Fruit fly (Drosophila melanogaster) whole organism, embryonic: ENCODE results near the gene mRpL15.

Source experiments
- Adf1 ChIP-seq: fragments of 200-800 bp; sonication (Bioruptor generic); IDR thresholded peaks from 2 replicates; pipeline ENCODE4 v1.3.6; 2022; ENCODE audit warnings: missing biosample characterization, missing genetic modification characterization
- Antp ChIP-seq: fragments of 200-800 bp; sonication (Bioruptor generic); optimal IDR thresholded peaks from 3 replicates; lab custom pipeline; 2016; ENCODE audit warnings: missing biosample characterization, missing genetic modification characterization
- Atf3 ChIP-seq: fragments of 200-800 bp; sonication (Bioruptor generic); optimal IDR thresholded peaks from 3 replicates; lab custom pipeline; 2016; ENCODE audit warnings: missing biosample characterization, missing genetic modification characterization
- Awh ChIP-seq: fragments of 200-800 bp; sonication (Bioruptor generic); IDR thresholded peaks from 2 replicates; pipeline ENCODE4, ENCODE4 v1.3.6; 2022; ENCODE audit warnings: missing biosample characterization, missing genetic modification characterization
- CG12236 ChIP-seq: fragments of 200-800 bp; sonication (Bioruptor generic); optimal IDR thresholded peaks from 2 replicates; lab custom pipeline; 2016; ENCODE audit warnings: missing biosample characterization, missing genetic modification characterization
- CG13123 ChIP-seq: fragments of 200-800 bp; sonication (Bioruptor generic); optimal IDR thresholded peaks from 2 replicates; lab custom pipeline; 2016; ENCODE audit warnings: missing biosample characterization, missing genetic modification characterization
- CG13775 ChIP-seq: fragments of 200-800 bp; sonication (Bioruptor generic); optimal IDR thresholded peaks from 3 replicates; lab custom pipeline; 2017; ENCODE audit warnings: missing biosample characterization, mild to moderate bottlenecking, missing genetic modification characterization
- CG1603 ChIP-seq: fragments of 200-800 bp; sonication (Bioruptor generic); optimal IDR thresholded peaks from 2 replicates; lab custom pipeline; 2019; ENCODE audit warnings: missing biosample characterization, mild to moderate bottlenecking, missing genetic modification characterization, moderate library complexity
- CG16863 ChIP-seq: fragments of 200-800 bp; sonication (Bioruptor generic); optimal IDR thresholded peaks from 3 replicates; lab custom pipeline; 2016; ENCODE audit warnings: missing biosample characterization, missing genetic modification characterization
- CG17568 ChIP-seq: fragments of 200-800 bp; sonication (Bioruptor generic); optimal IDR thresholded peaks from 2 replicates; lab custom pipeline; 2018; ENCODE audit warnings: missing biosample characterization, mild to moderate bottlenecking, missing genetic modification characterization, moderate library complexity
- CG1832 ChIP-seq: fragments of 200-800 bp; sonication (Bioruptor generic); optimal IDR thresholded peaks from 2 replicates; lab custom pipeline; 2017; ENCODE audit warnings: missing biosample characterization, mild to moderate bottlenecking, missing genetic modification characterization, inconsistent platforms
- CG3847 ChIP-seq: fragments of 200-800 bp; sonication (Bioruptor generic); IDR thresholded peaks from 2 replicates; pipeline ENCODE4 v1.3.6; 2022; ENCODE audit warnings: missing biosample characterization, missing genetic modification characterization
- CG4282 ChIP-seq: fragments of 200-800 bp; sonication (Bioruptor generic); optimal IDR thresholded peaks from 2 replicates; lab custom pipeline; 2016; ENCODE audit warnings: missing biosample characterization, missing genetic modification characterization
- CG4328 ChIP-seq: fragments of 200-800 bp; sonication (Bioruptor generic); optimal IDR thresholded peaks from 3 replicates; lab custom pipeline; 2017; ENCODE audit warnings: missing biosample characterization, missing genetic modification reagents, missing genetic modification characterization
- CG4730 ChIP-seq: fragments of 200-800 bp; sonication (Bioruptor generic); IDR thresholded peaks from 2 replicates; pipeline ENCODE4 v1.3.6; 2022; ENCODE audit warnings: missing biosample characterization, missing genetic modification characterization
- CG6854 ChIP-seq: fragments of 200-800 bp; sonication (Bioruptor generic); optimal IDR thresholded peaks from 3 replicates; lab custom pipeline; 2017; ENCODE audit warnings: missing biosample characterization, mild to moderate bottlenecking, missing genetic modification characterization
- CG7928 ChIP-seq: fragments of 200-800 bp; sonication (Bioruptor generic); optimal IDR thresholded peaks from 2 replicates; lab custom pipeline; 2017; ENCODE audit warnings: missing biosample characterization, mild to moderate bottlenecking, missing genetic modification characterization
- CG8290 ChIP-seq, 3 experiments: fragments of 200-800 bp; sonication (Bioruptor generic); optimal IDR thresholded peaks; 2 replicates each; lab custom pipeline; 2016 to 2019; ENCODE audit warnings: missing biosample characterization in 3 of 3, missing genetic modification characterization in 3 of 3, mild to moderate bottlenecking in 2 of 3, moderate library complexity in 1 of 3
- CG8765 ChIP-seq: fragments of 200-800 bp; sonication (Bioruptor generic); IDR thresholded peaks from 2 replicates; pipeline ENCODE4 v1.3.6; 2022; ENCODE audit warnings: missing biosample characterization, missing genetic modification characterization
- Dll ChIP-seq: fragments of 200-800 bp; sonication (Bioruptor generic); IDR thresholded peaks from 4 replicates; pipeline ENCODE4 v1.3.6; 2022; ENCODE audit warnings: missing biosample characterization, missing genetic modification characterization; ENCODE audit not compliant: partially characterized antibody
- HLH4C ChIP-seq: fragments of 200-800 bp; sonication (Bioruptor generic); IDR thresholded peaks from 3 replicates; pipeline ENCODE4 v1.3.6; 2022; ENCODE audit warnings: missing biosample characterization, missing genetic modification characterization; ENCODE audit not compliant: partially characterized antibody
- HmgZ ChIP-seq: fragments of 200-800 bp; sonication (Bioruptor generic); optimal IDR thresholded peaks from 2 replicates; lab custom pipeline; 2018; ENCODE audit warnings: missing biosample characterization, mild to moderate bottlenecking, missing genetic modification characterization
- Hr39 ChIP-seq: fragments of >200 bp; optimal IDR thresholded peaks from 2 replicates; lab custom pipeline; 2017
- Lpt ChIP-seq: fragments of >200 bp; optimal IDR thresholded peaks from 2 replicates; lab custom pipeline; 2018; ENCODE audit warnings: missing biosample characterization, missing genetic modification characterization
- MESR4 ChIP-seq: fragments of 200-800 bp; sonication (Bioruptor generic); optimal IDR thresholded peaks from 2 replicates; lab custom pipeline; 2018; ENCODE audit warnings: missing biosample characterization, mild to moderate bottlenecking, missing genetic modification characterization, moderate library complexity
- Meics ChIP-seq: fragments of 200-800 bp; sonication (Bioruptor generic); optimal IDR thresholded peaks from 2 replicates; lab custom pipeline; 2017; ENCODE audit warnings: missing biosample characterization, mild to moderate bottlenecking, missing genetic modification characterization
- Mrtf ChIP-seq: fragments of 200-800 bp; sonication (Bioruptor generic); IDR thresholded peaks from 3 replicates; pipeline ENCODE4 v1.3.6; 2022; ENCODE audit warnings: missing biosample characterization, missing genetic modification characterization
- Myb ChIP-seq: fragments of 200-800 bp; sonication (Bioruptor generic); optimal IDR thresholded peaks from 2 replicates; lab custom pipeline; 2016; ENCODE audit warnings: missing biosample characterization, missing genetic modification characterization
- NFAT ChIP-seq: fragments of 200-800 bp; sonication (Bioruptor generic); IDR thresholded peaks from 2 replicates; pipeline ENCODE4 v1.3.6; 2022; ENCODE audit warnings: missing biosample characterization, missing genetic modification characterization
- Six4 ChIP-seq: fragments of 200-800 bp; sonication (Bioruptor generic); optimal IDR thresholded peaks from 2 replicates; lab custom pipeline; 2016; ENCODE audit warnings: missing biosample characterization, missing genetic modification characterization
- Sox102F ChIP-seq: fragments of 200-800 bp; sonication (Bioruptor generic); optimal IDR thresholded peaks from 2 replicates; lab custom pipeline; 2018; ENCODE audit warnings: missing biosample characterization, mild to moderate bottlenecking, missing genetic modification characterization, moderate library complexity
- Spps ChIP-seq: fragments of 200-800 bp; sonication (Bioruptor generic); optimal IDR thresholded peaks from 2 replicates; lab custom pipeline; 2018; ENCODE audit warnings: missing biosample characterization, mild to moderate bottlenecking, missing genetic modification characterization
- ato ChIP-seq: fragments of 200-800 bp; sonication (Bioruptor generic); IDR thresholded peaks from 2 replicates; pipeline ENCODE4 v1.3.6; 2022; ENCODE audit warnings: missing biosample characterization, missing genetic modification characterization; ENCODE audit not compliant: partially characterized antibody
- az2 ChIP-seq: fragments of 200-800 bp; sonication (Bioruptor generic); optimal IDR thresholded peaks from 3 replicates; lab custom pipeline; 2016; ENCODE audit warnings: missing biosample characterization, missing genetic modification characterization
- chn ChIP-seq: fragments of 200-800 bp; sonication (Bioruptor generic); optimal IDR thresholded peaks from 2 replicates; lab custom pipeline; 2016; ENCODE audit warnings: missing biosample characterization, missing genetic modification characterization
- crp ChIP-seq, 2 experiments: fragments of 200-800 bp; sonication (Bioruptor generic); optimal IDR thresholded peaks; 2 replicates in 1 of 2; 3 replicates in 1 of 2; lab custom pipeline; 2017; ENCODE audit warnings: missing biosample characterization in 2 of 2, missing genetic modification characterization in 2 of 2, mild to moderate bottlenecking in 1 of 2, moderate library complexity in 1 of 2
- en ChIP-seq: fragments of 200-800 bp; sonication (Bioruptor generic); optimal IDR thresholded peaks from 2 replicates; lab custom pipeline; 2016; ENCODE audit warnings: missing biosample characterization, missing genetic modification characterization
- fd3F ChIP-seq: fragments of 200-800 bp; sonication (Bioruptor generic); optimal IDR thresholded peaks from 2 replicates; lab custom pipeline; 2018; ENCODE audit warnings: missing biosample characterization, mild to moderate bottlenecking, missing genetic modification characterization, moderate library complexity
- hbn ChIP-seq: fragments of 200-800 bp; sonication (Bioruptor generic); IDR thresholded peaks from 2 replicates; pipeline ENCODE4 v1.3.6; 2022; ENCODE audit warnings: missing biosample characterization, missing genetic modification characterization; ENCODE audit not compliant: partially characterized antibody
- kni ChIP-seq: fragments of 200-800 bp; sonication (Bioruptor generic); optimal IDR thresholded peaks from 3 replicates; lab custom pipeline; 2017; ENCODE audit warnings: mild to moderate bottlenecking, missing biosample characterization, missing genetic modification reagents, missing genetic modification characterization
- knrl ChIP-seq: fragments of 200-800 bp; sonication (Bioruptor generic); IDR thresholded peaks from 3 replicates; pipeline ENCODE4 v1.3.6; 2022; ENCODE audit warnings: missing biosample characterization, missing genetic modification characterization; ENCODE audit not compliant: partially characterized antibody
- lbe ChIP-seq: fragments of 200-800 bp; sonication (Bioruptor generic); optimal IDR thresholded peaks from 2 replicates; lab custom pipeline; 2016; ENCODE audit warnings: missing biosample characterization, mild to moderate bottlenecking, missing genetic modification characterization
- lmd ChIP-seq: fragments of 200-800 bp; sonication (Bioruptor generic); IDR thresholded peaks from 2 replicates; pipeline ENCODE4 v1.3.6; 2022; ENCODE audit warnings: missing biosample characterization, missing genetic modification characterization
- pfk ChIP-seq: fragments of 200-800 bp; sonication (Bioruptor generic); optimal IDR thresholded peaks from 2 replicates; lab custom pipeline; 2018; ENCODE audit warnings: missing biosample characterization, mild to moderate bottlenecking, missing genetic modification characterization, moderate library complexity
- shn ChIP-seq: fragments of 200-800 bp; sonication (Bioruptor generic); optimal IDR thresholded peaks from 3 replicates; lab custom pipeline; 2016; ENCODE audit warnings: missing biosample characterization, missing genetic modification characterization
- sna ChIP-seq: fragments of 200-800 bp; sonication (Bioruptor generic); IDR thresholded peaks from 2 replicates; pipeline ENCODE4 v1.3.6; 2022; ENCODE audit warnings: missing biosample characterization, missing genetic modification characterization; ENCODE audit not compliant: partially characterized antibody
- tll ChIP-seq, 2 experiments: fragments of 200-800 bp in 1 of 2; fragments of >200 bp in 1 of 2; sonication (Bioruptor generic) in 1 of 2; optimal IDR thresholded peaks; 2 replicates each; lab custom pipeline; 2017 to 2019; ENCODE audit warnings: missing biosample characterization in 2 of 2, missing genetic modification characterization in 2 of 2, mild to moderate bottlenecking in 1 of 2, moderate library complexity in 1 of 2
- z ChIP-seq: fragments of 200-800 bp; sonication (Bioruptor generic); IDR thresholded peaks from 3 replicates; pipeline ENCODE4 v1.3.6; 2022; ENCODE audit warnings: missing biosample characterization, missing genetic modification characterization

mRpL15 gene

DNA sequence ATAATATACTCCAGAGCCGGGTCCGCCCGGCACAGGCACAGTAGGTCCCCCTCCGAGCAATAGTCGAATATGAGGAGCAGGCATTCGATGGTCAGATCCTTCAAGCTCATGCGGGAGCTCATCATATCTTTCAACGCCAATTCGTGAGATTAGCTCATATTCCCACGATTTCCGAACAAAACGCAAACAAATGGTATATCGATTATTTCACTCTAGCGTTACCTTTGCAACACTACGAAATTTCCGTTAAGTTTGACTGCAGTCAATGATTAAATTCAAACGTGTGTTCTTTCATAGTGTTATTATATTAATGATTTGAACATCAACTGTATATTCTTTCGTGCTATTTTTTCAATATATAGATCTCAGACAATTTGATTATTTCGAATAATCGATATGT lies 42.7 kb downstream of the mRpL15 start, which contains the start of gene CG33969 (continued):
- TF ChIP-seq HLH4C (peak; percentile 14; the same call in 1 of the 3 replicates), NFAT (GFP tag; lab: Robert Waterston, UW) (no peak), Meics (GFP tag; lab: Kevin White, UChicago) (no peak), CG1832 (GFP tag; lab: Kevin White, UChicago) (no peak), CG17568 (GFP tag; lab: Kevin White, UChicago) (no peak), pfk (GFP tag; lab: Kevin White, UChicago) (no peak), en (GFP tag; lab: Kevin White, UChicago) (no peak), z (GFP tag; lab: Robert Waterston, UW) (no peak), az2 (no peak), CG13775 (no peak), knrl (GFP tag; lab: Robert Waterston, UW) (no peak), Hr39 (lab: Kevin White, UChicago) (no peak), Spps (tag; lab: Kevin White, UChicago) (no peak), MESR4 (peak; percentile 57), CG4328 (GFP tag; lab: Kevin White, UChicago) (no peak), kni (GFP tag; lab: Kevin White, UChicago) (no peak), Dll (GFP tag; lab: Robert Waterston, UW) (peak; percentile 39; the same call in 1 of the 4 replicates), CG3847 (GFP tag; lab: Robert Waterston, UW) (no peak), lbe (peak; percentile 21), CG4282 (GFP tag; lab: Kevin White, UChicago) (no peak), Awh (GFP tag; lab: Robert Waterston, UW) (no peak), Myb (GFP tag; lab: Kevin White, UChicago) (peak; percentile 96), Adf1 (GFP tag; lab: Robert Waterston, UW) (no peak), CG1603 (peak; percentile 66), Antp (GFP tag; lab: Kevin White, UChicago) (no peak), CG12236 (no peak), shn (GFP tag; lab: Kevin White, UChicago) (no peak), crp (GFP tag; optimal IDR thresholded peaks at IDR 0.05; lab: Kevin White, UChicago) (peak in 1 of 2 experiments; percentile 35), ato (GFP tag; lab: Robert Waterston, UW) (0 out of 2 replicates have a peak, but pooled peaks have one; percentile 26), CG16863 (GFP tag; lab: Kevin White, UChicago) (no peak), lmd (no peak), CG8765 (GFP tag; lab: Robert Waterston, UW) (no peak), CG4730 (GFP tag; lab: Robert Waterston, UW) (no peak), CG7928 (GFP tag; lab: Kevin White, UChicago) (no peak), tll (GFP tag; optimal IDR thresholded peaks at IDR 0.05; lab: Kevin White, UChicago) (no peak), chn (no peak), CG6854 (no peak), hbn (peak; percentile 32; the same call in 1 of the 2 replicates), fd3F (GFP tag; lab: Kevin White, UChicago) (no peak), Atf3 (GFP tag; lab: Kevin White, UChicago) (no peak), HmgZ (peak; percentile 28), Lpt (GFP tag; lab: Kevin White, UChicago) (no peak), Six4 (no peak), Mrtf (GFP tag; lab: Robert Waterston, UW) (no peak), CG8290 (GFP tag; optimal IDR thresholded peaks at IDR 0.05; lab: Kevin White, UChicago) (no peak), CG8290 (tag; optimal IDR thresholded peaks at IDR 0.05; lab: Kevin White, UChicago) (peak in 1 of 2 experiments; percentile 40), CG13123 (GFP tag; lab: Kevin White, UChicago) (no peak), Sox102F (GFP tag; lab: Kevin White, UChicago) (no peak), sna (GFP tag; lab: Robert Waterston, UW) (no peak)
